Worm (Caenorhabditis elegans) whole organism, L4/young adult: Measurements from ENCODE around the gene asp-14.

Experiments
- W03F9.2 ChIP-seq: fragments of 150-350 bp; optimal IDR thresholded peaks from 2 replicates; lab custom pipeline; 2014; ENCODE audit warnings: missing biosample characterization, missing genetic modification characterization
- dao-5 ChIP-seq: sonication (generic microtip); optimal IDR thresholded peaks from 2 replicates; lab custom pipeline; 2016; ENCODE audit warnings: missing genotype, missing genetic modification characterization, moderate library complexity, missing compliant biosample characterization
- him-1 ChIP-seq: sonication (generic microtip); optimal IDR thresholded peaks from 2 replicates; lab custom pipeline; 2016; ENCODE audit warnings: missing genotype, missing genetic modification reagents, missing genetic modification characterization, missing compliant biosample characterization

DNA sequence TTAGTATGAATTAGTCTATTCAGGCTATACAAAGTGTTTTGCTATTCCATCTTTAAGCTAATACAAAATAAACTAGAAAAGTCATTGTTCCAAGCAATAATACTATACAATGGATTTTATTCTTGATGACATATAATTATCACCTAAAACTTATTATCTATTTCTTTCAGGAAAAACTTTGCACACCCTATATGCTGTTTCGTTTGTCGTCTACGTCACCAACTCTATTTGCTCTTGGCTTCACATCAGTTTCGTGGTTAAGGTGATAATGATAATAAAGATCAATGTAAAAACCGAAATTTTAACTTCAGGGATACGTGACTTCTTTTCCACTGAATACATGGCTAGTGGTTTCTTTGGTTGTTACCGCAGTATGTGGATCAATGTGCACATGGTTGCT, 16.0 kb upstream of the asp-14 start:
- TF ChIP-seq him-1: no peak
- no peak for TF ChIP-seq W03F9.2
- TF ChIP-seq dao-5: no peak
